Fruit fly (Drosophila melanogaster) whole organism, prepupa: ENCODE results near the gene Nepl21.
A peak's percentile ranks its signal among the peaks of the same experiment; 100 is the strongest.

Experiments used
- CG10631 ChIP-seq: fragments of 200-800 bp; sonication (Bioruptor generic); optimal IDR thresholded peaks from 2 replicates; lab custom pipeline; 2016; ENCODE audit warnings: missing biosample characterization, missing genetic modification characterization
- CG11294 ChIP-seq: fragments of 200-800 bp; sonication (Bioruptor generic); IDR thresholded peaks from 2 replicates; pipeline ENCODE4 v1.3.6; 2022; ENCODE audit warnings: missing biosample characterization, missing genetic modification characterization
- CG11902 ChIP-seq: fragments of 200-800 bp; sonication (Bioruptor generic); optimal IDR thresholded peaks from 3 replicates; lab custom pipeline; 2016; ENCODE audit warnings: missing biosample characterization, missing genetic modification characterization
- CG15336 ChIP-seq: fragments of 200-800 bp; sonication (Bioruptor generic); IDR thresholded peaks from 2 replicates; pipeline ENCODE4 v1.3.6; 2022; ENCODE audit warnings: missing biosample characterization, missing genetic modification characterization
- CG16779 ChIP-seq: fragments of 200-800 bp; sonication (Bioruptor generic); optimal IDR thresholded peaks from 3 replicates; lab custom pipeline; 2017; ENCODE audit warnings: missing biosample characterization, mild to moderate bottlenecking, missing genetic modification characterization
- CG31627 ChIP-seq: fragments of 200-800 bp; sonication (Bioruptor generic); optimal IDR thresholded peaks from 3 replicates; lab custom pipeline; 2016; ENCODE audit warnings: missing biosample characterization, missing genetic modification characterization
- CG34406 ChIP-seq: fragments of 200-800 bp; sonication (Bioruptor generic); optimal IDR thresholded peaks from 3 replicates; lab custom pipeline; 2016; ENCODE audit warnings: missing biosample characterization, missing genetic modification characterization
- CG3919 ChIP-seq: fragments of 200-800 bp; sonication (Bioruptor generic); optimal IDR thresholded peaks from 3 replicates; lab custom pipeline; 2016; ENCODE audit warnings: missing biosample characterization, missing genetic modification characterization
- CG4318 ChIP-seq: fragments of 200-800 bp; sonication (Bioruptor generic); optimal IDR thresholded peaks from 3 replicates; lab custom pipeline; 2017; ENCODE audit warnings: missing biosample characterization, mild to moderate bottlenecking, missing genetic modification characterization
- CG6163 ChIP-seq: fragments of 200-800 bp; sonication (Bioruptor generic); IDR thresholded peaks from 3 replicates; pipeline ENCODE4 v1.3.6; 2022; ENCODE audit warnings: missing biosample characterization, missing genetic modification characterization
- CG6276 ChIP-seq: fragments of 200-800 bp; sonication (Bioruptor generic); optimal IDR thresholded peaks from 2 replicates; lab custom pipeline; 2017; ENCODE audit warnings: missing biosample characterization, mild to moderate bottlenecking, missing genetic modification characterization
- CG6808 ChIP-seq: fragments of 200-800 bp; sonication (Bioruptor generic); optimal IDR thresholded peaks from 3 replicates; lab custom pipeline; 2017; ENCODE audit warnings: missing biosample characterization, missing genetic modification characterization, mild to moderate bottlenecking, moderate library complexity, missing genetic modification reagents
- CG6854 ChIP-seq: fragments of 200-800 bp; sonication (Bioruptor generic); optimal IDR thresholded peaks from 2 replicates; lab custom pipeline; 2017; ENCODE audit warnings: missing biosample characterization, mild to moderate bottlenecking, missing genetic modification characterization
- CG7368 ChIP-seq: fragments of 200-800 bp; sonication (Bioruptor generic); optimal IDR thresholded peaks from 3 replicates; lab custom pipeline; 2016; ENCODE audit warnings: missing biosample characterization, missing genetic modification characterization
- CG8119 ChIP-seq: fragments of 200-800 bp; sonication (Bioruptor generic); IDR thresholded peaks from 3 replicates; pipeline ENCODE4 v1.3.6; 2022; ENCODE audit warnings: missing biosample characterization, missing genetic modification characterization
- CG8632 ChIP-seq: fragments of 200-800 bp; sonication (Bioruptor generic); optimal IDR thresholded peaks from 3 replicates; lab custom pipeline; 2016; ENCODE audit warnings: missing biosample characterization, missing genetic modification characterization
- CG9139 ChIP-seq: fragments of 200-800 bp; sonication (Bioruptor generic); optimal IDR thresholded peaks from 3 replicates; lab custom pipeline; 2017; ENCODE audit warnings: missing biosample characterization, mild to moderate bottlenecking, missing genetic modification characterization
- Eip75B ChIP-seq: fragments of 200-800 bp; sonication (Bioruptor generic); optimal IDR thresholded peaks from 3 replicates; lab custom pipeline; 2016; ENCODE audit warnings: missing biosample characterization, missing genetic modification characterization
- Eip78C ChIP-seq: fragments of 200-800 bp; sonication (Bioruptor generic); peaks from one replicate; lab custom pipeline; 2016; ENCODE audit warnings: missing biosample characterization, missing genetic modification characterization
- Eip93F ChIP-seq: fragments of 200-800 bp; sonication (Bioruptor generic); optimal IDR thresholded peaks from 2 replicates; lab custom pipeline; 2016; ENCODE audit warnings: missing biosample characterization, mild to moderate bottlenecking, missing genetic modification characterization
- Ets21C ChIP-seq: fragments of 200-800 bp; sonication (Bioruptor generic); optimal IDR thresholded peaks from 3 replicates; lab custom pipeline; 2016; ENCODE audit warnings: missing biosample characterization, missing genetic modification characterization
- Ets96B ChIP-seq: fragments of 200-800 bp; optimal IDR thresholded peaks from 2 replicates; lab custom pipeline; 2019; ENCODE audit warnings: missing biosample characterization, mild to moderate bottlenecking, missing genetic modification characterization, moderate library complexity
- Gug ChIP-seq: fragments of 200-800 bp; sonication (Bioruptor generic); IDR thresholded peaks from 2 replicates; pipeline ENCODE4 v1.3.6; 2022; ENCODE audit warnings: missing biosample characterization, missing genetic modification characterization
- Hr39 ChIP-seq: fragments of 200-800 bp; sonication (Bioruptor generic); optimal IDR thresholded peaks from 2 replicates; lab custom pipeline; 2016; ENCODE audit warnings: missing biosample characterization, missing genetic modification characterization
- Hr4 ChIP-seq: fragments of 200-800 bp; sonication (Bioruptor generic); optimal IDR thresholded peaks from 3 replicates; lab custom pipeline; 2016; ENCODE audit warnings: missing biosample characterization, missing genetic modification characterization
- Lpt ChIP-seq: fragments of 200-800 bp; sonication (Bioruptor generic); optimal IDR thresholded peaks from 3 replicates; lab custom pipeline; 2016; ENCODE audit warnings: missing biosample characterization, missing genetic modification characterization
- Met ChIP-seq: fragments of 200-800 bp; sonication (Bioruptor generic); optimal IDR thresholded peaks from 3 replicates; lab custom pipeline; 2016; ENCODE audit warnings: missing biosample characterization, missing genetic modification characterization
- OdsH ChIP-seq: fragments of 200-800 bp; sonication (Bioruptor generic); optimal IDR thresholded peaks from 3 replicates; lab custom pipeline; 2016; ENCODE audit warnings: missing biosample characterization, missing genetic modification characterization
- Smox ChIP-seq: fragments of 200-800 bp; sonication (Bioruptor generic); optimal IDR thresholded peaks from 3 replicates; lab custom pipeline; 2016; ENCODE audit warnings: missing biosample characterization, missing genetic modification characterization
- Sox102F ChIP-seq: fragments of 200-800 bp; sonication (Bioruptor generic); optimal IDR thresholded peaks from 2 replicates; lab custom pipeline; 2016; ENCODE audit warnings: missing biosample characterization, mild to moderate bottlenecking, missing genetic modification characterization
- Sox14 ChIP-seq: fragments of 200-800 bp; sonication (Bioruptor generic); optimal IDR thresholded peaks from 3 replicates; lab custom pipeline; 2016; ENCODE audit warnings: missing biosample characterization, missing genetic modification characterization
- Sox15 ChIP-seq: fragments of 200-800 bp; sonication (Bioruptor generic); optimal IDR thresholded peaks from 3 replicates; lab custom pipeline; 2016; ENCODE audit warnings: missing biosample characterization, missing genetic modification characterization
- achi ChIP-seq: fragments of 200-800 bp; sonication (Bioruptor generic); optimal IDR thresholded peaks from 3 replicates; lab custom pipeline; 2016; ENCODE audit warnings: missing biosample characterization, missing genetic modification characterization
- acj6 ChIP-seq: fragments of 200-800 bp; sonication (Bioruptor generic); optimal IDR thresholded peaks from 3 replicates; lab custom pipeline; 2016; ENCODE audit warnings: missing biosample characterization, missing genetic modification characterization
- dac ChIP-seq: fragments of 200-800 bp; sonication (Bioruptor generic); optimal IDR thresholded peaks from 2 replicates; lab custom pipeline; 2017; ENCODE audit warnings: missing biosample characterization, mild to moderate bottlenecking, missing genetic modification characterization
- dsx ChIP-seq: fragments of 200-800 bp; optimal IDR thresholded peaks from 3 replicates; lab custom pipeline; 2019; ENCODE audit warnings: missing biosample characterization, mild to moderate bottlenecking, missing genetic modification characterization, moderate library complexity; ENCODE audit not compliant: poor library complexity, severe bottlenecking
- eg ChIP-seq: fragments of 200-800 bp; sonication (Bioruptor generic); IDR thresholded peaks from 3 replicates; pipeline ENCODE4 v1.3.6; 2022; ENCODE audit warnings: missing biosample characterization, missing genetic modification characterization
- fd85E ChIP-seq: fragments of 200-800 bp; sonication (Bioruptor generic); optimal IDR thresholded peaks from 3 replicates; lab custom pipeline; 2016; ENCODE audit warnings: missing biosample characterization, missing genetic modification characterization
- lz ChIP-seq: fragments of 200-800 bp; sonication (Bioruptor generic); optimal IDR thresholded peaks from 3 replicates; lab custom pipeline; 2016; ENCODE audit warnings: missing biosample characterization, missing genetic modification characterization
- net ChIP-seq: fragments of 200-800 bp; sonication (Bioruptor generic); optimal IDR thresholded peaks from 3 replicates; lab custom pipeline; 2016; ENCODE audit warnings: missing biosample characterization, missing genetic modification characterization
- salr ChIP-seq, 2 experiments: fragments of 200-800 bp; sonication (Bioruptor generic); optimal IDR thresholded peaks; 3 replicates each; lab custom pipeline; 2016 to 2018; ENCODE audit warnings: missing biosample characterization in 2 of 2, missing genetic modification characterization in 2 of 2, mild to moderate bottlenecking in 1 of 2
- spab ChIP-seq: fragments of 200-800 bp; sonication (Bioruptor generic); optimal IDR thresholded peaks from 2 replicates; lab custom pipeline; 2017; ENCODE audit warnings: missing biosample characterization, mild to moderate bottlenecking, missing genetic modification characterization, missing genetic modification reagents
- ss ChIP-seq, 2 experiments: fragments of 200-800 bp; sonication (Bioruptor generic); optimal IDR thresholded peaks; 2 replicates in 1 of 2; 3 replicates in 1 of 2; lab custom pipeline; 2017 to 2018; ENCODE audit warnings: mild to moderate bottlenecking in 2 of 2, missing biosample characterization in 2 of 2, missing genetic modification characterization in 2 of 2, moderate library complexity in 1 of 2
- svp ChIP-seq: fragments of 200-800 bp; sonication (Bioruptor generic); peaks from one replicate; lab custom pipeline; 2016; ENCODE audit warnings: missing biosample characterization, missing genetic modification characterization
- topi ChIP-seq: fragments of 200-800 bp; sonication (Bioruptor generic); optimal IDR thresholded peaks from 3 replicates; lab custom pipeline; 2016; ENCODE audit warnings: missing biosample characterization, missing genetic modification characterization
- vri ChIP-seq: fragments of 200-800 bp; sonication (Bioruptor generic); optimal IDR thresholded peaks from 3 replicates; lab custom pipeline; 2016; ENCODE audit warnings: missing biosample characterization, mild to moderate bottlenecking, missing genetic modification characterization

Nepl21 gene

DNA sequence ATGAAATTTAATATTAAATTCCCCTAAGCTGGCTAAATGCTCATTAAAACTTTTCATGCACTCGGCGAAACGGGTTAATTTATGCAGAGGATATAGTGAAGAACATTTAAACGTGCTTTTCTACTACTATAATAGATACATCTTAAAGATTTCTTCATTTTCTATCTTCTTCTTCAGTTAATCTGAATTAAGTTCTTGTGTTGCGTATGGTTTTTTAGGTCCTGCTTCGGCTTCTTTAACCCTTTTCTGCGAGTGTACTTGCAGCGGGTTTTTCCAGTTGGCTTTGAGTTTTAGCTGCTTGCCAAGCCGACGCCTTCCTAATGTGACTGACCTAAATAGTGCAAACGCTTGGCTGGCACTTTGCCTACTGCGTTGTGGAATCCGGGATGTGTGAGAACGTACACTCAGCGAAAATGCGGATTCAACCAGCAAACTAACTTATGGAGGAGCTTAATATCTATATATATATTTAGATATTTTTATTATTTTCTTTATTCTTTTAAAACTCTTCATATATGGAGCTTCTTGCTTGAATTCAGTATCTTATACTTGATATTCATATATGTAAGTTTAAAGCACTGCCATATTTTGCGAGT, 32.7 kb upstream of the Nepl21 start (continued):
- TF ChIP-seq fd85E (GFP tag; lab: Kevin White, UChicago) (no peak), Eip75B (GFP tag; lab: Kevin White, UChicago) (peak; percentile 40), CG3919 (GFP tag; lab: Kevin White, UChicago) (peak; percentile 34), salr (GFP tag; optimal IDR thresholded peaks at IDR 0.05; lab: Kevin White, UChicago) (peak in 1 of 2 experiments; percentile 46), CG11294 (GFP tag; lab: Robert Waterston, UW) (peak; percentile 38), CG7368 (no peak), CG8632 (no peak), CG6276 (GFP tag; lab: Kevin White, UChicago) (peak; percentile 62), eg (GFP tag; lab: Robert Waterston, UW) (peak; percentile 86), Sox14 (peak; percentile 36), CG10631 (GFP tag; lab: Kevin White, UChicago) (peak; percentile 2), Smox (GFP tag; lab: Kevin White, UChicago) (no peak), Sox15 (GFP tag; lab: Kevin White, UChicago) (no peak), topi (no peak), Gug (GFP tag; lab: Robert Waterston, UW) (peak; percentile 61), OdsH (GFP tag; lab: Kevin White, UChicago) (peak; percentile 45)

DNA sequence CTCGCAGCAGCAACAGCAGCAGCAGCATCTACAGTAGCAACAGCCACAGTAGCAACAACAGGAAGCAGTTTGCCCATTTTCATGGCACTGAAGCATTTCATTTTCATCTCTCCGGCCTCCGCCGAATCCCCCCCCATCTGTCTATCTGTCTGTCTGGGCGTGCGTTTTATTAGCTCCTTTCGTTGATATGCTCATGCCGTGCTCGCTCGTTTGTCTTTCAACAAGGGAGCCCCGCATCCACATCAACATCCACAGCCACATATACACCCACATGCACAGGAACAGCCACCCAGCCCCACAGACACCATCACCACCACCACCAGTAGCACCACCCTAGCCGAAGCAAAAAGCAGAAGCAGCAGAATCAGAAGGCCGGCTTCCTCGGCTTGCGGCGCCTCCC, 32.0 kb upstream of the Nepl21 start:
- TF ChIP-seq ss (GFP tag; optimal IDR thresholded peaks at IDR 0.05; lab: Kevin White, UChicago) (peak in 1 of 2 experiments; percentile 58), Hr4 (no peak), acj6 (GFP tag; lab: Kevin White, UChicago) (no peak), CG6854 (GFP tag; lab: Kevin White, UChicago) (peak; percentile 11)

DNA sequence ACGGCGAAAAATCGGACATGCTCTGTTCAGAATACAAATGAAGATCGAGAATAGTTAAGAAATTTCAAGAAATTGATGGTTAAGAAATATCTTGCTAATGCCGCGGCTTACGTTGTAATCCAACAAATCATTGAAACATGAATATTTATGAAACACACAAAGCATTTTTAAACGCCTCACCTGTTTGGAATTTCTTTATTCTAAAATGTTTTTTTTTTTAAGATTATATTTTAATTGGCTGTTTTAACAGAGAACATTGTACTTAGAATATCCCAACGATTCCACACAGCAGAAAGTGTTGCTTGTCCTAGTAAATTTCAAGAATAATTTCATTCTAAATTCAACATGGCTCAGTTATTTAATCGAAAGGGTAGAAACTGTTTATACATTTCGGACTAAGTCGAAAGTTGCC, 31.5 kb upstream of the Nepl21 start:
- TF ChIP-seq CG8119 (peak; percentile 38; the same call in 1 of the 3 replicates), CG31627 (GFP tag; lab: Kevin White, UChicago) (no peak), CG4318 (GFP tag; lab: Kevin White, UChicago) (peak; percentile 69), CG6163 (GFP tag; lab: Robert Waterston, UW) (peak; percentile 62; the same call in 1 of the 3 replicates), Ets96B (tag; lab: Kevin White, UChicago) (peak; percentile 28), achi (GFP tag; lab: Kevin White, UChicago) (peak; percentile 58), Hr39 (GFP tag; lab: Kevin White, UChicago) (peak; percentile 5), eg (GFP tag; lab: Robert Waterston, UW) (no peak; the same call in 2 of the 3 replicates), net (GFP tag; lab: Kevin White, UChicago) (peak; percentile 65), CG6854 (GFP tag; lab: Kevin White, UChicago) (no peak), Sox102F (no peak), lz (GFP tag; lab: Kevin White, UChicago) (peak; percentile 30), dac (GFP tag; lab: Kevin White, UChicago) (peak; percentile 53), CG9139 (GFP tag; lab: Kevin White, UChicago) (no peak), CG7368 (peak; percentile 25), Eip75B (GFP tag; lab: Kevin White, UChicago) (peak; percentile 51), topi (peak; percentile 45), CG8632 (peak; percentile 33), Sox14 (peak; percentile 63), Smox (GFP tag; lab: Kevin White, UChicago) (peak; percentile 1), CG16779 (tag; lab: Kevin White, UChicago) (peak; percentile 37), spab (GFP tag; lab: Kevin White, UChicago) (peak; percentile 61), CG6808 (GFP tag; lab: Kevin White, UChicago) (peak; percentile 40), CG10631 (GFP tag; lab: Kevin White, UChicago) (peak; percentile 77), Eip93F (GFP tag; lab: Kevin White, UChicago) (no peak), CG34406 (GFP tag; lab: Kevin White, UChicago) (peak; percentile 41), svp (GFP tag; lab: Kevin White, UChicago) (peak; percentile 75), dsx (no peak), OdsH (GFP tag; lab: Kevin White, UChicago) (peak; percentile 63), Lpt (GFP tag; lab: Kevin White, UChicago) (peak; percentile 25), CG11294 (GFP tag; lab: Robert Waterston, UW) (no peak), CG15336 (GFP tag; lab: Robert Waterston, UW) (no peak), Met (GFP tag; lab: Kevin White, UChicago) (peak; percentile 24), vri (GFP tag; lab: Kevin White, UChicago) (no peak), acj6 (GFP tag; lab: Kevin White, UChicago) (peak; percentile 64), CG11902 (GFP tag; lab: Kevin White, UChicago) (no peak), Eip78C (GFP tag; lab: Kevin White, UChicago) (peak; percentile 86), Ets21C (GFP tag; lab: Kevin White, UChicago) (no peak)
